Worm (Caenorhabditis elegans) whole organism, L3 larva: ENCODE data around the gene F01D5.7.

Experiments used
- ama-1 ChIP-seq: fragments of 150-350 bp; optimal IDR thresholded peaks from 2 replicates; lab custom pipeline; 2018
- ceh-16 ChIP-seq: sonication (generic microtip); optimal IDR thresholded peaks from 2 replicates; lab custom pipeline; 2017; ENCODE audit warnings: missing biosample characterization, missing genetic modification characterization
- ceh-28 ChIP-seq: fragments of 150-350 bp; optimal IDR thresholded peaks from 2 replicates; lab custom pipeline; 2014; ENCODE audit warnings: missing biosample characterization, missing genetic modification reagents, missing genetic modification characterization
- ceh-82 ChIP-seq: fragments of 150-350 bp; optimal IDR thresholded peaks from 2 replicates; lab custom pipeline; 2014; ENCODE audit warnings: missing biosample characterization, missing genetic modification characterization
- daf-12 ChIP-seq: fragments of 150-350 bp; optimal IDR thresholded peaks from 2 replicates; lab custom pipeline; 2014; ENCODE audit warnings: missing biosample characterization, missing genetic modification reagents, missing genetic modification characterization
- egl-27 ChIP-seq: sonication (generic microtip); optimal IDR thresholded peaks from 4 replicates; lab custom pipeline; 2017; ENCODE audit warnings: missing biosample characterization, missing genetic modification reagents, missing genetic modification characterization
- egl-5 ChIP-seq: fragments of 150-350 bp; optimal IDR thresholded peaks from 2 replicates; lab custom pipeline; 2017; ENCODE audit warnings: missing biosample characterization, missing genetic modification reagents, missing genetic modification characterization, inconsistent platforms
- elt-1 ChIP-seq: fragments of 150-350 bp; optimal IDR thresholded peaks from 2 replicates; lab custom pipeline; 2014; ENCODE audit warnings: missing biosample characterization, missing genetic modification characterization
- elt-2 ChIP-seq: sonication (generic microtip); optimal IDR thresholded peaks from 2 replicates; lab custom pipeline; 2016; ENCODE audit warnings: missing genetic modification reagents, mild to moderate bottlenecking, missing genetic modification characterization, missing compliant biosample characterization
- elt-3 ChIP-seq, 3 experiments: fragments of 150-350 bp in 1 of 3; sonication (generic microtip) in 2 of 3; optimal IDR thresholded peaks; 2 replicates in 2 of 3; 4 replicates in 1 of 3; lab custom pipeline; 2014 to 2017; ENCODE audit warnings: missing biosample characterization in 3 of 3, missing genetic modification characterization in 3 of 3
- fkh-10 ChIP-seq: sonication (generic microtip); optimal IDR thresholded peaks from 2 replicates; lab custom pipeline; 2017; ENCODE audit warnings: missing biosample characterization, missing genetic modification reagents, missing genetic modification characterization
- fkh-2 ChIP-seq: fragments of 150-350 bp; optimal IDR thresholded peaks from 2 replicates; lab custom pipeline; 2014; ENCODE audit warnings: missing biosample characterization, missing genetic modification reagents, missing genetic modification characterization
- fos-1 ChIP-seq: fragments of 150-350 bp; optimal IDR thresholded peaks from 2 replicates; lab custom pipeline; 2014; ENCODE audit warnings: missing biosample characterization, missing genetic modification characterization
- hmg-11 ChIP-seq: sonication (generic microtip); optimal IDR thresholded peaks from 2 replicates; lab custom pipeline; 2016; ENCODE audit warnings: missing genetic modification characterization, missing compliant biosample characterization
- lin-15B ChIP-seq: fragments of 150-350 bp; optimal IDR thresholded peaks from 2 replicates; lab custom pipeline; 2014; ENCODE audit warnings: missing biosample characterization, missing genetic modification characterization
- lin-39 ChIP-seq: fragments of 150-350 bp; optimal IDR thresholded peaks from 2 replicates; lab custom pipeline; 2018; ENCODE audit warnings: missing biosample characterization, missing genetic modification reagents, missing genetic modification characterization
- lsy-12 ChIP-seq: sonication (generic microtip); optimal IDR thresholded peaks from 2 replicates; lab custom pipeline; 2016; ENCODE audit warnings: mild to moderate bottlenecking, missing genetic modification characterization, missing compliant biosample characterization
- mdl-1 ChIP-seq: fragments of 150-350 bp; optimal IDR thresholded peaks from 2 replicates; lab custom pipeline; 2014; ENCODE audit warnings: missing biosample characterization, missing genetic modification characterization
- mml-1 ChIP-seq: fragments of 150-350 bp; sonication (generic microtip); optimal IDR thresholded peaks from 3 replicates; lab custom pipeline; 2014; ENCODE audit warnings: missing biosample characterization, missing genetic modification characterization
- nhr-11 ChIP-seq: fragments of 150-350 bp; optimal IDR thresholded peaks from 2 replicates; lab custom pipeline; 2014; ENCODE audit warnings: missing biosample characterization, missing genetic modification characterization
- nhr-23 ChIP-seq: fragments of 150-350 bp; optimal IDR thresholded peaks from 2 replicates; lab custom pipeline; 2014; ENCODE audit warnings: missing biosample characterization, missing genetic modification reagents, missing genetic modification characterization
- nhr-237 ChIP-seq: fragments of 150-350 bp; optimal IDR thresholded peaks from 2 replicates; lab custom pipeline; 2014; ENCODE audit warnings: missing biosample characterization, missing genetic modification characterization
- nhr-25 ChIP-seq: sonication (generic microtip); optimal IDR thresholded peaks from 2 replicates; lab custom pipeline; 2017; ENCODE audit warnings: missing biosample characterization, missing genetic modification characterization
- nhr-28 ChIP-seq: fragments of 150-350 bp; optimal IDR thresholded peaks from 2 replicates; lab custom pipeline; 2014; ENCODE audit warnings: missing biosample characterization, missing genetic modification characterization
- nhr-43 ChIP-seq: sonication (generic microtip); optimal IDR thresholded peaks from 2 replicates; lab custom pipeline; 2016; ENCODE audit warnings: mild to moderate bottlenecking, missing genetic modification characterization, missing compliant biosample characterization; ENCODE audit not compliant: poor library complexity, severe bottlenecking
- nhr-67 ChIP-seq: fragments of 150-350 bp; optimal IDR thresholded peaks from 2 replicates; lab custom pipeline; 2014; ENCODE audit warnings: missing biosample characterization, missing genetic modification characterization
- nhr-76 ChIP-seq: fragments of 150-350 bp; sonication (generic microtip); optimal IDR thresholded peaks from 5 replicates; lab custom pipeline; 2014; ENCODE audit warnings: missing biosample characterization, missing genetic modification characterization
- sea-2 ChIP-seq: fragments of 150-350 bp; sonication (generic microtip); optimal IDR thresholded peaks from 4 replicates; lab custom pipeline; 2014; ENCODE audit warnings: missing biosample characterization, missing genetic modification reagents, missing genetic modification characterization
- snpc-4 ChIP-seq: fragments of 150-350 bp; optimal IDR thresholded peaks from 2 replicates; lab custom pipeline; 2014; ENCODE audit warnings: missing biosample characterization, missing genetic modification characterization
- tbx-2 ChIP-seq: sonication (generic microtip); optimal IDR thresholded peaks from 2 replicates; lab custom pipeline; 2016; ENCODE audit warnings: mild to moderate bottlenecking, missing genetic modification characterization, missing compliant biosample characterization
- unc-62 ChIP-seq: fragments of 150-350 bp; sonication (generic microtip); optimal IDR thresholded peaks from 4 replicates; lab custom pipeline; 2014; ENCODE audit warnings: missing biosample characterization, missing genetic modification reagents, missing genetic modification characterization
- zag-1 ChIP-seq: fragments of 150-350 bp; optimal IDR thresholded peaks from 2 replicates; lab custom pipeline; 2014; ENCODE audit warnings: missing biosample characterization, missing genetic modification characterization
- ztf-11 ChIP-seq: fragments of 150-350 bp; optimal IDR thresholded peaks from 2 replicates; lab custom pipeline; 2014; ENCODE audit warnings: missing biosample characterization, missing genetic modification characterization

Gene F01D5.7

DNA sequence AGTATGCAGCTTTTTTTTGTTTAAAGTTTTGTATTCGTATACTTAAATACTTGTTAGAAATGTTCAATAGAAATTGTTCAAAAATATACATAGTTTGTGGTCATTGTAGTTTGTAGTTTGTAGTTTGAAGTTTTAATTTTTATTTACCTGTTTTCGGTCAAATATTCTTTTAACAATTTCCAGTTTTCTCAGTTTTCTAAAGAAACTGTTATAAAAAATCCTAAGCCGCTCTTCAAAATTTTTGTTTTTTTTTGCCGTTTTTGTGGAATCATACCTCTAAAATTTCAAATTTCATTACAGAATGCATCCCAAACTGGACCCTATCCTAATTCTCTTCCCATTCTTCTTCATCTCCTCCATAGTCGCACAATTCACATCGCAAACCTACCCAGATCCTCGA, 2.2 kb upstream of the F01D5.7 start, which contains the start of gene F01D5.6:
Gene F01D5.6, plus strand, starts transcription at position 301 of the 400 bp plus-strand sequence.
- TF ChIP-seq fkh-10 (no peak), nhr-23 (no peak), egl-27 (tag; lab: Kevin White, UChicago) (no peak), nhr-76 (tag; lab: Kevin White, UChicago) (no peak), ztf-11 (tag; lab: Kevin White, UChicago) (no peak), lsy-12 (tag; lab: Kevin White, UChicago) (no peak), lin-15B (tag; lab: Kevin White, UChicago) (no peak), tbx-2 (tag; lab: Kevin White, UChicago) (no peak), nhr-67 (tag; lab: Kevin White, UChicago) (no peak), lin-39 (tag; lab: Kevin White, UChicago) (no peak), fos-1 (tag; lab: Kevin White, UChicago) (no peak), fkh-2 (tag; lab: Kevin White, UChicago) (no peak), daf-12 (tag; lab: Kevin White, UChicago) (no peak), elt-1 (tag; lab: Kevin White, UChicago) (no peak), zag-1 (tag; lab: Kevin White, UChicago) (no peak), nhr-237 (tag; lab: Kevin White, UChicago) (no peak), egl-5 (no peak), ceh-16 (no peak), mml-1 (tag; lab: Kevin White, UChicago) (no peak), mdl-1 (tag; lab: Kevin White, UChicago) (no peak)
- TF ChIP-seq, all 47 proteins: peak for 0

DNA sequence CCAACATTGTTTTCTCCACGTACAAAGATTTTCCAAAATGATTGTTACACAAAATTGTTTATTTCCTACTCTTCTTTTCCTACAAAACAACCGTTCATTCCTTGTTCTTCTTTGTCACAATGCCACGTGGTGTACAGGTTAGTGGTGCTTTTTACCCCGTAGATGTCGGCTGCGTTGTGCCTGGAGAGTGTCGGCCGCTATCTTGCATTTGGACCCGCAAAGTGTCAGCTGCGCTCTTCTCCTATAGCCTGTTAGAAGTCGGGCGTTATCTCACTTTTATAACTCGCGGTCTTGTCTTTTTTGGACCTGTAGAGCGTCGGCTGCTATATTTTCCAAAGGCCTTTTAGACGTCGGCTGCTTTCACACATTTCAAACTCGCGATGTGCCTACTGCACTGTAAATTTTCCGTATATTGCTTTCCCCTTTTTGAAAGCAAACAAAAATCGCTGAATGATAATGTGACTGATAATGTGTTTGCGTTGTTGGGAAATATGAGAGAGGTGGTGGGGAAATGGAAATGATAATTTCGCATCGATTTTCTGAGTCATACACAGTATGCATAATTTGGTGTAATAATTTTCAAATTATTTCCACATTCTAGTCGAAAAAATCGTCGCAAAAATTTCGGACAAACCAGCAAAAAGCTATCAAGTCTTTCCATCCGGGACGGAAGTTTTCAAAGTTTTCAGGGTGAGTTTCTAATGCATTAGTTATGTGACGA, 2.4 kb downstream of the F01D5.7 start, which contains the start of gene F01D5.8:
Gene F01D5.8, plus strand, starts transcription at position 51 of the 721 bp plus-strand sequence.
- TF ChIP-seq nhr-25 (tag; lab: Kevin White, UChicago) (no peak), elt-1 (tag; lab: Kevin White, UChicago) (no peak), fkh-10 (no peak), snpc-4 (tag; lab: Kevin White, UChicago) (peak; percentile 17), lin-39 (tag; lab: Kevin White, UChicago) (no peak), nhr-43 (tag; lab: Kevin White, UChicago) (no peak), elt-2 (tag; lab: Kevin White, UChicago) (peak; percentile 45)

DNA sequence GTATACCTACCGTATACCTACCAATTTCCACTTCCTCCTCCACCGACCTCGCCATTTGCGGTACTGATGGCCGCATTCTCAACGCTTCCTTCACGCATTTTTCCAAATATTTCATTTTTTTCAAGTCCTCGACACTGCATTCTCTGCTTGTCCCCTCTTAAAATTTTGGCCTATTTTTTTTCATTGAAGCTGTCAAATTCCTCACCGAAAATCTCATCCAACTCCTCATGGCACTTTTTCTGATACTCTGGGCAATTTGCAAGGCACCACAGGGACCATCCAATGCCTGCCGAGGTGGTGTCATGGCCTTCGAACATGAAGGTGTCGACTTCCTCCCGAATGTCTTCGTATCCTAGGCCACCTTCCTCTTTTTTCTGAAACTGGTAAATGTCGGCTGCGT, 6.2 kb downstream of the F01D5.7 start:
- TF ChIP-seq sea-2 (GFP tag; lab: Kevin White, UChicago) = no peak
- TF ChIP-seq ama-1 (lab: Kevin White, UChicago) = no peak
- TF ChIP-seq elt-3 (tag; optimal IDR thresholded peaks at IDR 0.05; lab: Kevin White, UChicago) = no peak
- no peak for TF ChIP-seq lsy-12 (tag; lab: Kevin White, UChicago)

DNA sequence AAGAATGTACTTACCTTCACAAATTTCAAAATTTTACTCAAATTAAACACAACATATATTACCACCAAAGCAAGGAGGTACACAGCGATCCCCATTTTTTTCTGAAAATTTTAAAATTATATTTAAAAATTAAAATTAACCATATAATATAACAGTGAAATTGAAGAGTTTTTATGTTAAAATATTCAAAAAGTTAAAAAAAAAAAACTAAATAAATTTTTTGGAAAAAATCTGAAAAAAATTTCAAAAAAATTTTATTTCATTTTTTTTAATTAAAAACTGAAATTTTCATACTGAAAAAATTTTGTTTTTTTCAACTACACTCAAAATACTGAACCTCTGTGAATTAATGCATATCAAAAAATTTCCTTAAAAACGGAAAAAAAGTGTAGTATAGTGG, 8.4 kb downstream of the F01D5.7 start, which contains the start of gene cyp-37A1:
Gene cyp-37A1, minus strand, starts transcription at position 101 of the 400 bp plus-strand sequence.
- TF ChIP-seq nhr-76 (tag; lab: Kevin White, UChicago) (no peak), nhr-11 (no peak), zag-1 (tag; lab: Kevin White, UChicago) (no peak), nhr-23 (no peak), ceh-82 (tag; lab: Kevin White, UChicago) (no peak), ceh-28 (no peak), sea-2 (GFP tag; lab: Kevin White, UChicago) (no peak), elt-3 (tag; optimal IDR thresholded peaks at IDR 0.05; lab: Kevin White, UChicago) (no peak), egl-5 (no peak), mdl-1 (tag; lab: Kevin White, UChicago) (no peak), fos-1 (tag; lab: Kevin White, UChicago) (no peak), ztf-11 (tag; lab: Kevin White, UChicago) (no peak), elt-1 (tag; lab: Kevin White, UChicago) (no peak), nhr-28 (tag; lab: Kevin White, UChicago) (no peak), lsy-12 (tag; lab: Kevin White, UChicago) (no peak), nhr-43 (tag; lab: Kevin White, UChicago) (no peak), nhr-237 (tag; lab: Kevin White, UChicago) (no peak), unc-62 (GFP tag; lab: Kevin White, UChicago) (no peak), hmg-11 (tag; lab: Kevin White, UChicago) (no peak)
